Worm (Caenorhabditis elegans): Measurements from ENCODE around the gene wht-4.
A peak's percentile ranks its signal among the peaks of the same experiment; 100 is the strongest.

The wht-4 gene

DNA sequence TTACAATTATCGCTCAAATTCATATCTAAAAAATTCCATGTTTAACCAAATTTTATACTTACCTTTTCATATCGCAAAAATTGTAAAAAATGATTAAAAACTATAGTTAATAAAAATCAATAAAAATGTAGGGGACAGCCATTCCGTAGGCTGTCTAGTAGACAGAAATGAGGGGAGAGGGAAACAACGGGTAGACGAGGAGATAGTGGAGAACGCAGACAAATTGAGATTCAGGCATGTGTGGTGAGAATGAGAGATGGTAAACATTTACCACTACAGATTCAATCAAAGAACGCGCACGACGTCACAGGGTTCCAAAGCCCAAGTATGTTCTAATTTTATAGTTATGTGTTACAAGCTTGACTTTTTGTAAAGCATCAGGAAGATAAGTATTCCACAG lies 24.8 kb downstream of the wht-4 start:
- TF ChIP-seq med-1 (GFP tag; optimal IDR thresholded peaks at IDR 0.05; ENCODE audit: insufficient read depth) (no peak), cog-1 (tag; optimal IDR thresholded peaks at IDR 0.05) (peak; percentile 12), ztf-23 (GFP tag; IDR thresholded peaks at IDR 0.05) (no peak), tab-1 (GFP tag; IDR thresholded peaks at IDR 0.05) (no peak), T22C8.4 (GFP tag; IDR thresholded peaks at IDR 0.05) (peak; percentile 32; the same call in 1 of the 2 replicates)

DNA sequence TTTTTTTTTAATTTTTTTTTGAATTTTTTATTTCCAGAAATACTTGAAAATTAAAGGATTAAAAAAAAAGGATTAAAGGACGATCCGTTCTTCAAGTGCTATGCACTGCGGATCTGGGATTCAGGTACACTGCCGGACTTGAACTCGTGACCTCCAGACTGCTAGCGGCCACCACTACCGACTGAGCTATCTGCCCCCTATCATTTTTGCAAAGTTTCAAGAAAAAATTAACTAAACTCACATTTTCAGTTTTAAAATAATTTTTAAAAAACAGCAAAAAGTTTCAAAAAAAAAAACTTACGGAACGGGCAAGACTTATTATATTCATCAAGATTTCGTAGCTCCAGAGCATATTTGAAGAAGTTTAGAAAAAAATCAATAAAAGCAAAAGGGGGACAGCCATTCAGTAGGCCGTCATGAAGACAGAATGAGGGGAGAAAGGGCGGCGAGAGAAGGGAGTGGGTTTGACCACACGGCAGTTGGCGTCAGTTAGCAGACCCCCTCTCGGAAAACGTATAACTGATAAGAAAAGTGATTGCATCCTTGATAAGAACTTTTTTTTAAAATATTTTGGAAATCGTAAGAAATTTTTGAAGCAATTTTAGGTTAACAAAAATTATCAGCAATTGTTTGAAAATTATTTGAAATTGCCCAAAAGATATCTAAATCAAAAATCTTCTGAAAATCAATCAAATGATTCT lies 32.4 kb downstream of the wht-4 start:
- TF ChIP-seq ref-1 (GFP tag; conservative IDR thresholded peaks at IDR 0.05) (no peak), T22C8.4 (GFP tag; IDR thresholded peaks at IDR 0.05) (peak; percentile 48)

DNA sequence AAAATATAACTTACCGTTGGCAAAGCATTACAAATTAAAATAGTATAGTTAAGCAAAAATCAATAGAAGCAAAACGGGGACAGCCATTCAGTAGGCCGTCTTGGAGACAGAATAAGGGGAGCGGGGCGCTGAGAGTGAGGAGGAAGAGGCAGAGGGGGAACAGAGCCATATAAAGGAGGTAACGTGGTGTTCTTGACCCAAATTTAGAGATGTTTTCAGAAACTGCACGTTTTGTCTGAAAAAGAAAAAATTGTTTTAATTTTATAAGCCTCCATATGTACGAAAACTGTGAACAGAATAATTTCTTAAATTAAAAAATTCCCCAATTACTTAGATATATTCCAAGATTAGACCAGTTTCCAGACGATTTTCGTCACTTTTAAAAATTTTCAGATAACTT lies 34.7 kb downstream of the wht-4 start, which contains the start of gene F39E9.6:
TSS of gene F39E9.6 (minus strand) at position 101 of the 400 bp plus-strand sequence.
- TF ChIP-seq klf-2 (GFP tag; conservative IDR thresholded peaks at IDR 0.05): no peak
- TF ChIP-seq T22C8.4 (GFP tag; IDR thresholded peaks at IDR 0.05): no peak
- no peak for TF ChIP-seq cog-1 (tag; optimal IDR thresholded peaks at IDR 0.05)
- no peak for TF ChIP-seq ref-1 (GFP tag; conservative IDR thresholded peaks at IDR 0.05)
- no peak for TF ChIP-seq ztf-29 (GFP tag; IDR thresholded peaks at IDR 0.05)
- TF ChIP-seq med-1 (GFP tag; optimal IDR thresholded peaks at IDR 0.05; ENCODE audit: insufficient read depth): no peak
- no peak for TF ChIP-seq ztf-23 (GFP tag; IDR thresholded peaks at IDR 0.05)
- TF ChIP-seq flt-1 (GFP tag; IDR thresholded peaks at IDR 0.05): no peak
- no peak for TF ChIP-seq tab-1 (GFP tag; IDR thresholded peaks at IDR 0.05)

DNA sequence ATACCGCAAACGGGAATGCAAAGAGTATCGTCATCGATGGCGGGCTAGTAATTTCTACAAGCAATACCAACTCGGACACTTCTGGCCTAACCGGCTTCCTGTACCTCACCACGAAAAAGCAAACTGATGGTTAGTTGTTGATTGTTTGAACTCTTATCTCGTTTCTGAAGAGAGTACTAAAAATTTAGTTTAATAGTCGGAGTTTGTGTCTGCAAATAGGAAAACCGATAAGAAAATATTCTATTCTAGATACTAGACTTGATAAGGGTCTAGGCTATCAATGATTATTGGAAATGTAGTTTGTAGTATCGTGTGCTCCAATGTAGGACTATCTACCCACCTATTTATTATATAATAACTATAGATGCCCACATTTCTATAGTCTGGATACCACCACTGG lies 40.1 kb downstream of the wht-4 start:
- TF ChIP-seq T22C8.4 (GFP tag; IDR thresholded peaks at IDR 0.05) (no peak), ztf-29 (GFP tag; IDR thresholded peaks at IDR 0.05) (no peak), ref-1 (GFP tag; conservative IDR thresholded peaks at IDR 0.05) (no peak), med-1 (GFP tag; optimal IDR thresholded peaks at IDR 0.05; ENCODE audit: insufficient read depth) (no peak), flt-1 (GFP tag; IDR thresholded peaks at IDR 0.05) (no peak), cog-1 (tag; optimal IDR thresholded peaks at IDR 0.05) (no peak), klf-2 (GFP tag; conservative IDR thresholded peaks at IDR 0.05) (no peak), tab-1 (GFP tag; IDR thresholded peaks at IDR 0.05) (no peak), ztf-23 (GFP tag; IDR thresholded peaks at IDR 0.05) (no peak)

DNA sequence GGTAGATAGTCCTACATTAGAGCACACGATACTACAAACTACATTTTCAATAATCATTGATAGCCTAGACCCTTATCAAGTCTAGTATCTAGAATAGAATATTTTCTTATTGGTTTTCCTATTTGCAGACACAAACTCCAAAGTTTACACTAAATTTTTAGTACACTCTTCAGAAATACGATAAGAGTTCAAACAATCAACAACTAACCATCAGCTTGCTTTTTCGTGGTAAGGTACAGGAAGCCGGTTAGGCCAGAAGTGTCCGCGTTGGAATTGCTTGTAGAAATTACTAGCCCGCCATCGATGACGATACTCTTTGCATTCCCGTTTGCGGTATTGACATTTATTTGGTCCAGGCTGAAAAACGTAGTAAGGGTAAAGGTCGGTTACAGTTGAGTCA lies 43.5 kb downstream of the wht-4 start, which contains the start of gene Y46D2A.1:
TSS of gene Y46D2A.1 (plus strand) at position 301 of the 400 bp plus-strand sequence.
- TF ChIP-seq ztf-29 (GFP tag; IDR thresholded peaks at IDR 0.05) (no peak), ztf-23 (GFP tag; IDR thresholded peaks at IDR 0.05) (no peak), flt-1 (GFP tag; IDR thresholded peaks at IDR 0.05) (no peak), klf-2 (GFP tag; conservative IDR thresholded peaks at IDR 0.05) (no peak)

DNA sequence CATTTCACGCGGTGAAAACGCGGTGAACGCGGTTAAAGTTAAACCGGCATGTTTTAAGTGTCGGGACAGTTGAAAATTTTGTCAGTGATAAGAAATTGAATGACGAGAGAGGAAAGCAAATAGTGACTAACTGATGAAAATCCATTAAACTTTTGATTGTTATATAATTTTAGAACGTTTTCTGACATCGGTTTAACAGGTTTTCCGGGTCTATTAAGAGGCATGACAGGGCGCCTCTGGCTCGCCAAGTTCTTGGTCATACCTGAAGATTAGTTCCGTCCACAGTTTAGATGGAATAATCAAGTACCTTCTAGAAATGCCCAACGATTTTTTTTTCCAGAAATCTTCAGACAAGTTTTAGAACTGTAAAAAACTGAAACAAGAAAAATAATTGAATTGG lies 44.4 kb downstream of the wht-4 start, which contains the start of gene Y46D2A.2:
TSS of gene Y46D2A.2 (minus strand) at position 101 of the 400 bp plus-strand sequence.
- no peak for TF ChIP-seq cog-1 (tag; optimal IDR thresholded peaks at IDR 0.05)
- TF ChIP-seq ztf-23 (GFP tag; IDR thresholded peaks at IDR 0.05): no peak
- no peak for TF ChIP-seq T22C8.4 (GFP tag; IDR thresholded peaks at IDR 0.05)
- TF ChIP-seq klf-2 (GFP tag; conservative IDR thresholded peaks at IDR 0.05): no peak
- TF ChIP-seq ztf-29 (GFP tag; IDR thresholded peaks at IDR 0.05): no peak
- no peak for TF ChIP-seq flt-1 (GFP tag; IDR thresholded peaks at IDR 0.05)
- TF ChIP-seq med-1 (GFP tag; optimal IDR thresholded peaks at IDR 0.05; ENCODE audit: insufficient read depth): no peak
- no peak for TF ChIP-seq ref-1 (GFP tag; conservative IDR thresholded peaks at IDR 0.05)
- TF ChIP-seq tab-1 (GFP tag; IDR thresholded peaks at IDR 0.05): no peak

DNA sequence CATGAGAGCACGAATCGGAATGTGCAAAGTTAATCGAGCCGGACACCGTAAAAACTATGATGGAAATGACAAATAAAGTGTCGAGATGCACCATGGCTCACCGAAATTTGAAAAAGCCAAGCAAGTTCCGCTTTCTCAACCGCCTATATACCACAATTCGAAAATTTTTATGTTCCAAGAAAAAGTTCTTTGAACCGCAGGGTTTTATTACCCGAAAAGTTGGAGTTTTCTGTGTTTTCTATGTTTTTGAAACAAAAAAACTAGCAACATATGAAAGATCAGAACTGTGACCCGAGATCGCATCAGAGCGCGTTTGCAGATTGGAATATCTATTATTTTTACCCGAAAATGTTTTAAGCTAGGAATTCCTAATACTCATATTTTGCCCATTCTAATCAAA lies 48.4 kb downstream of the wht-4 start, which contains the start of gene Y46D2A.3:
TSS of gene Y46D2A.3 (minus strand) at position 101 of the 400 bp plus-strand sequence.
- TF ChIP-seq ref-1 (GFP tag; conservative IDR thresholded peaks at IDR 0.05): no peak
- TF ChIP-seq T22C8.4 (GFP tag; IDR thresholded peaks at IDR 0.05): no peak
- no peak for TF ChIP-seq flt-1 (GFP tag; IDR thresholded peaks at IDR 0.05)
- TF ChIP-seq med-1 (GFP tag; optimal IDR thresholded peaks at IDR 0.05; ENCODE audit: insufficient read depth): no peak
- no peak for TF ChIP-seq tab-1 (GFP tag; IDR thresholded peaks at IDR 0.05)
- TF ChIP-seq cog-1 (tag; optimal IDR thresholded peaks at IDR 0.05): no peak
- TF ChIP-seq ztf-29 (GFP tag; IDR thresholded peaks at IDR 0.05): no peak
- no peak for TF ChIP-seq ztf-23 (GFP tag; IDR thresholded peaks at IDR 0.05)
